Fruit fly (Drosophila melanogaster): ENCODE results near the gene Ranbp21.

Ranbp21 gene

dm6 chrX:19642819-19643504, 9.1 kb downstream of the Ranbp21 start, which contains the start of the genes CG12237 and Sec61gamma (continued):
- no peak for TF ChIP-seq kah (GFP tag; optimal IDR thresholded peaks at IDR 0.05)
- TF ChIP-seq Meics (GFP tag; optimal IDR thresholded peaks at IDR 0.05) = peak; percentile 49
- peak; percentile 46 for TF ChIP-seq CG11247 (GFP tag; IDR thresholded peaks at IDR 0.05)
- TF ChIP-seq mam (GFP tag; optimal IDR thresholded peaks at IDR 0.05) = peak; percentile 37
- TF ChIP-seq CG7357 (GFP tag; IDR thresholded peaks at IDR 0.05) = no peak
- TF ChIP-seq Mes4 (GFP tag; optimal IDR thresholded peaks at IDR 0.05) = peak; percentile 26
- peak; percentile 53; the same call in 1 of the 2 replicates for TF ChIP-seq CG9932 (GFP tag; IDR thresholded peaks at IDR 0.05)
- peak; percentile 74 for TF ChIP-seq ci (GFP tag; IDR thresholded peaks at IDR 0.05)
- peak; percentile 37 for TF ChIP-seq zfh2 (GFP tag; optimal IDR thresholded peaks at IDR 0.05)
- peak; percentile 44 for TF ChIP-seq sug (tag; optimal IDR thresholded peaks at IDR 0.05)
- TF ChIP-seq CG10366 (GFP tag; IDR thresholded peaks at IDR 0.05) = peak; percentile 21; the same call in 1 of the 2 replicates
- TF ChIP-seq ewg (GFP tag; optimal IDR thresholded peaks at IDR 0.05) = peak; percentile 11
- TF ChIP-seq trem (tag; optimal IDR thresholded peaks at IDR 0.05) = peak; percentile 30
- TF ChIP-seq CG3726 (GFP tag; IDR thresholded peaks at IDR 0.05) = no peak
- TF ChIP-seq Sry-β (GFP tag; optimal IDR thresholded peaks at IDR 0.05) = peak; percentile 96
- no peak for TF ChIP-seq dati (GFP tag; IDR thresholded peaks at IDR 0.05)
- TF ChIP-seq Dek (tag; optimal IDR thresholded peaks at IDR 0.05) = peak; percentile 27
- TF ChIP-seq BEAF-32 (GFP tag; optimal IDR thresholded peaks at IDR 0.05) = peak; percentile 44
- peak; percentile 33 for TF ChIP-seq phol (tag; optimal IDR thresholded peaks at IDR 0.05)
- peak; percentile 0 for TF ChIP-seq CrebB (tag; optimal IDR thresholded peaks at IDR 0.05)
- TF ChIP-seq CG6175 (GFP tag; IDR thresholded peaks at IDR 0.05) = 0 out of 3 replicates have a peak, but pooled peaks have one; percentile 7
- TF ChIP-seq CG31441 (GFP tag; IDR thresholded peaks at IDR 0.05) = 0 out of 2 replicates have a peak, but pooled peaks have one; percentile 32
- TF ChIP-seq CG4617 (GFP tag; optimal IDR thresholded peaks at IDR 0.05; ENCODE audit: borderline replicate concordance) = peak; percentile 32
- TF ChIP-seq Mad (GFP tag; optimal IDR thresholded peaks at IDR 0.05) = peak; percentile 9
- TF ChIP-seq Deaf1 (tag; optimal IDR thresholded peaks at IDR 0.05) = peak; percentile 91
- TF ChIP-seq CG10654 (GFP tag; optimal IDR thresholded peaks at IDR 0.05) = peak; percentile 3
- peak; percentile 79 for TF ChIP-seq CG15514 (GFP tag; optimal IDR thresholded peaks at IDR 0.05)
- TF ChIP-seq stwl (tag; optimal IDR thresholded peaks at IDR 0.05) = peak; percentile 45
- TF ChIP-seq sd (tag; optimal IDR thresholded peaks at IDR 0.05) = peak; percentile 84
- TF ChIP-seq CG9215 (GFP tag; IDR thresholded peaks at IDR 0.05) = peak; percentile 29
- peak; percentile 59 for TF ChIP-seq CG1603 (tag; optimal IDR thresholded peaks at IDR 0.05)
- TF ChIP-seq Bteb2 (GFP tag; optimal IDR thresholded peaks at IDR 0.05) = peak; percentile 13
- peak; percentile 62; the same call in 1 of the 3 replicates for TF ChIP-seq CG11456 (GFP tag; IDR thresholded peaks at IDR 0.05)
- peak; percentile 32 for TF ChIP-seq CG15479 (GFP tag; optimal IDR thresholded peaks at IDR 0.05)
- peak in 1 of 2 experiments; percentile 38 for TF ChIP-seq Pdp1 (GFP tag; optimal IDR thresholded peaks at IDR 0.05)
- TF ChIP-seq ase (GFP tag; IDR thresholded peaks at IDR 0.05) = no peak
- no peak for TF ChIP-seq lbe (GFP tag; optimal IDR thresholded peaks at IDR 0.05)
- peak; percentile 57; the same call in 1 of the 2 replicates for TF ChIP-seq vvl (GFP tag; IDR thresholded peaks at IDR 0.05)
- peak; percentile 88 for TF ChIP-seq Med (GFP tag)
- no peak for TF ChIP-seq H15 (GFP tag; IDR thresholded peaks at IDR 0.05)
- TF ChIP-seq ken (GFP tag; IDR thresholded peaks at IDR 0.05) = 0 out of 3 replicates have a peak, but pooled peaks have one; percentile 54
- peak; percentile 22 for TF ChIP-seq Myb (GFP tag; optimal IDR thresholded peaks at IDR 0.05)
- TF ChIP-seq CG2712 (tag; optimal IDR thresholded peaks at IDR 0.05) = peak; percentile 48
- peak; percentile 33; the same call in 1 of the 2 replicates for TF ChIP-seq E2f2 (GFP tag; IDR thresholded peaks at IDR 0.05)
- 0 out of 3 replicates have a peak, but pooled peaks have one; percentile 22 for TF ChIP-seq CG6791 (GFP tag; IDR thresholded peaks at IDR 0.05; ENCODE audit: partially characterized antibody)
- TF ChIP-seq CG17328 (GFP tag; IDR thresholded peaks at IDR 0.05) = no peak
- TF ChIP-seq HmgD (GFP tag; optimal IDR thresholded peaks at IDR 0.05) = peak; percentile 13
- peak; percentile 53 for TF ChIP-seq NC2β (GFP tag; optimal IDR thresholded peaks at IDR 0.05)
- no peak for TF ChIP-seq CG8281 (tag; optimal IDR thresholded peaks at IDR 0.05)

Measured in whole organism, embryonic.